Fruit fly (Drosophila melanogaster): ENCODE results near the gene CG14132.
A peak's percentile ranks its signal among the peaks of the same experiment; 100 is the strongest.

CG14132 gene

DNA sequence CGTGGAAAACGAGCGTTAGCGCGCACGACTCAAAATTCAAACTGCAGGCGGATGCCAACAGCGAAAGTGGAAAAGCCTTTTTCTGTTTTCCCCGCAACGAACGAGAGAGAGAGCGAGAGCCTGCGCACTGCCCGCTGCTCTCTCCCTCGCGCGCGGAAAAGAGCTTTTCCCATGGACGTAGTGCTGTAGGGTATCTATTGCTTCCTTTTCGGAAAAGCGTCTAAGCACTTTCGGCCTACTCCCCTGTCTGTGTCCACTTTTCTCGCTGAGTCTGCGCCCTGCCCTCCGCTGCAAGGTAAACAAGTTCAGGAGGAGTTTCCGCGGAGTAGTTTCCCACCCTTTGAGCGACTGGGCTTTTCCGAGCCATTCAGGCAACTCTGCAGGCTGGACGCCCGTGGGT lies 34.8 kb downstream of the CG14132 start, which contains the start of gene CG32085 (continued):
- peak; percentile 45 for TF ChIP-seq CG11504 (tag; optimal IDR thresholded peaks at IDR 0.05)
- no peak for TF ChIP-seq CG31388 (GFP tag; optimal IDR thresholded peaks at IDR 0.05)
- TF ChIP-seq CG4707 (GFP tag; optimal IDR thresholded peaks at IDR 0.05), result no peak
- TF ChIP-seq tap (tag; optimal IDR thresholded peaks at IDR 0.05), result no peak
- no peak for TF ChIP-seq CG6791 (GFP tag; IDR thresholded peaks at IDR 0.05; ENCODE audit: partially characterized antibody)
- peak; percentile 32 for TF ChIP-seq CG9817 (tag; optimal IDR thresholded peaks at IDR 0.05)
- TF ChIP-seq jigr1 (GFP tag; IDR thresholded peaks at IDR 0.05), result no peak
- TF ChIP-seq CG1603 (tag; optimal IDR thresholded peaks at IDR 0.05), result no peak
- peak; percentile 44 for TF ChIP-seq ftz-f1 (GFP tag; optimal IDR thresholded peaks at IDR 0.05)
- TF ChIP-seq CG16863 (GFP tag; optimal IDR thresholded peaks at IDR 0.05), result peak; percentile 52
- TF ChIP-seq cato (GFP tag; optimal IDR thresholded peaks at IDR 0.05; ENCODE audit: borderline replicate concordance), result no peak
- TF ChIP-seq mld (GFP tag; IDR thresholded peaks at IDR 0.05; ENCODE audit: partially characterized antibody), result 0 out of 3 replicates have a peak, but pooled peaks have one; percentile 47
- TF ChIP-seq CG6813 (GFP tag; optimal IDR thresholded peaks at IDR 0.05), result peak; percentile 50
- TF ChIP-seq Oli (tag; optimal IDR thresholded peaks at IDR 0.05), result peak; percentile 1
- TF ChIP-seq CG12769 (tag; optimal IDR thresholded peaks at IDR 0.05), result peak; percentile 83
- peak; percentile 51 for TF ChIP-seq CG1832 (GFP tag; optimal IDR thresholded peaks at IDR 0.05)
- 0 out of 3 replicates have a peak, but pooled peaks have one; percentile 27 for TF ChIP-seq CG17361 (GFP tag; IDR thresholded peaks at IDR 0.05)
- peak; percentile 21 for TF ChIP-seq NC2β (GFP tag; optimal IDR thresholded peaks at IDR 0.05)
- no peak for TF ChIP-seq MESR4 (GFP tag; optimal IDR thresholded peaks at IDR 0.05)
- peak; percentile 12 for TF ChIP-seq Dp (GFP tag; optimal IDR thresholded peaks at IDR 0.05)
- peak; percentile 4 for TF ChIP-seq Fer2 (tag; optimal IDR thresholded peaks at IDR 0.05)
- TF ChIP-seq ci (GFP tag; IDR thresholded peaks at IDR 0.05), result peak; percentile 79; the same call in 2 of the 3 replicates
- peak; percentile 31 to 53 for TF ChIP-seq Pdp1 (GFP tag; optimal IDR thresholded peaks at IDR 0.05)
- peak; percentile 47 for TF ChIP-seq E2f2 (GFP tag; IDR thresholded peaks at IDR 0.05)
- TF ChIP-seq prd (optimal IDR thresholded peaks at IDR 0.05), result no peak
- peak; percentile 55 for TF ChIP-seq prd (GFP tag; IDR thresholded peaks at IDR 0.05)
- peak; percentile 86 for TF ChIP-seq Fer1 (GFP tag; optimal IDR thresholded peaks at IDR 0.05)
- peak; percentile 41 for TF ChIP-seq Dip3 (GFP tag; optimal IDR thresholded peaks at IDR 0.05)
- peak; percentile 8 for TF ChIP-seq CG16815 (GFP tag; optimal IDR thresholded peaks at IDR 0.05)
- TF ChIP-seq pb (GFP tag; optimal IDR thresholded peaks at IDR 0.05), result peak; percentile 25
- TF ChIP-seq mirr (GFP tag; optimal IDR thresholded peaks at IDR 0.05), result peak; percentile 10
- no peak for TF ChIP-seq ttk (GFP tag; IDR thresholded peaks at IDR 0.05)
- no peak for TF ChIP-seq CG8359 (GFP tag; optimal IDR thresholded peaks at IDR 0.05; ENCODE audit: borderline replicate concordance)
- peak; percentile 50 for TF ChIP-seq CG7987 (GFP tag; optimal IDR thresholded peaks at IDR 0.05)
- no peak for TF ChIP-seq grn (GFP tag; optimal IDR thresholded peaks at IDR 0.05)
- TF ChIP-seq dysf (GFP tag; IDR thresholded peaks at IDR 0.05), result peak; percentile 82
- TF ChIP-seq CoRest (tag; optimal IDR thresholded peaks at IDR 0.05), result peak; percentile 21
- peak; percentile 82 for TF ChIP-seq slbo (GFP tag; IDR thresholded peaks at IDR 0.05)
- peak; percentile 49; the same call in 2 of the 3 replicates for TF ChIP-seq B-H1 (GFP tag; IDR thresholded peaks at IDR 0.05)
- peak; percentile 9 for TF ChIP-seq CG13775 (GFP tag; optimal IDR thresholded peaks at IDR 0.05)
- peak; percentile 53 for TF ChIP-seq Rx (GFP tag; IDR thresholded peaks at IDR 0.05)
- TF ChIP-seq CG6272 (GFP tag; IDR thresholded peaks at IDR 0.05), result peak; percentile 60; the same call in 1 of the 2 replicates
- TF ChIP-seq CG17359 (tag; optimal IDR thresholded peaks at IDR 0.05), result peak; percentile 54
- TF ChIP-seq Drgx (GFP tag; IDR thresholded peaks at IDR 0.05), result peak; percentile 75
- TF ChIP-seq Hey (tag; optimal IDR thresholded peaks at IDR 0.05), result peak; percentile 40
- TF ChIP-seq CG4617 (GFP tag; optimal IDR thresholded peaks at IDR 0.05; ENCODE audit: borderline replicate concordance), result no peak
- no peak for TF ChIP-seq CG3726 (GFP tag; IDR thresholded peaks at IDR 0.05)
- no peak for TF ChIP-seq CG1529 (GFP tag; optimal IDR thresholded peaks at IDR 0.05)
- no peak for TF ChIP-seq Hr39 (optimal IDR thresholded peaks at IDR 0.05)
- peak; percentile 48 for TF ChIP-seq CG13424 (tag; optimal IDR thresholded peaks at IDR 0.05)
- no peak for TF ChIP-seq CG6854 (GFP tag; optimal IDR thresholded peaks at IDR 0.05)

All from whole organism, embryonic.